Worm (Caenorhabditis elegans) whole organism, L4/young adult: ENCODE data around the gene mdf-2.
"Not testable (repeated sequence)": the region's sequence is repeated elsewhere in the genome, so short reads cannot be mapped to it uniquely, and the experiment has no call there.

ENCODE experiments used
- W03F9.2 ChIP-seq: fragments of 150-350 bp; optimal IDR thresholded peaks from 2 replicates; lab custom pipeline; 2014; ENCODE audit warnings: missing biosample characterization, missing genetic modification characterization
- dao-5 ChIP-seq: sonication (generic microtip); optimal IDR thresholded peaks from 2 replicates; lab custom pipeline; 2016; ENCODE audit warnings: missing genotype, missing genetic modification characterization, moderate library complexity, missing compliant biosample characterization

DNA sequence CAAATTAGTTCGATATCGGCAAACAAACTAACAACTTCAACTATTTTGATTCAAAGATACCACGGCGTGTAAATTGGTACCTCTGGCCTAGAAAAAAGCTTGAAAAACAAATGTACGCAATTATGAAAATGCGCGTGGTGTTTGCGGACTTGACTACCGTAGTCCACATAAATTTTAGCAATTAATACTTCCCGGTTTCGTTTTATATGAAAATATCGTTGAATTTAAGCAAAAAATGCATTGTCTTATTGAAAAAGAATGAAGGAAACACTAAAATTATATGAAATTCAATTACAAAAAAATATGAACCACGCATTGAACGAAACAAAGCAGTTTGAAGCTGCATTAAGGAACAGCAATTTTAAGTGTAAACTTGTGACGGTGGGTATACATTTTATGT is 34.0 kb upstream of the mdf-2 start, which contains the start of gene gpx-4:
- not testable (repeated sequence) for TF ChIP-seq dao-5; W03F9.2 (tag; lab: Kevin White, UChicago)
